Worm (Caenorhabditis elegans) whole organism, mixed stage, embryonic: ENCODE results near the gene emb-8.

Source experiments
- ceh-43 ChIP-seq: fragments of 200-800 bp; sonication (Bioruptor generic); optimal IDR thresholded peaks from 2 replicates; lab custom pipeline; 2018; ENCODE audit warnings: mild to moderate bottlenecking, missing genetic modification characterization, moderate library complexity, missing compliant biosample characterization
- elt-1 ChIP-seq: sonication (generic microtip); optimal IDR thresholded peaks from 2 replicates; lab custom pipeline; 2017; ENCODE audit warnings: missing genetic modification characterization, mild to moderate bottlenecking, missing compliant biosample characterization, antibody characterized with exemption, moderate library complexity, borderline replicate concordance; ENCODE audit not compliant: insufficient read depth
- elt-3 ChIP-seq: fragments of 150-350 bp; optimal IDR thresholded peaks from 2 replicates; lab custom pipeline; 2014; ENCODE audit warnings: missing biosample characterization, missing genetic modification characterization
- nhr-237 ChIP-seq: fragments of 150-350 bp; optimal IDR thresholded peaks from 2 replicates; lab custom pipeline; 2014; ENCODE audit warnings: missing biosample characterization, missing genetic modification characterization
- nhr-28 ChIP-seq: fragments of 150-350 bp; optimal IDR thresholded peaks from 2 replicates; lab custom pipeline; 2014; ENCODE audit warnings: missing biosample characterization, missing genetic modification characterization
- nhr-76 ChIP-seq: sonication (generic microtip); optimal IDR thresholded peaks from 2 replicates; lab custom pipeline; 2017; ENCODE audit warnings: missing biosample characterization, missing genetic modification characterization
- pha-4 ChIP-seq: fragments of 150-350 bp; optimal IDR thresholded peaks from 2 replicates; lab custom pipeline; 2018; ENCODE audit warnings: missing biosample characterization, missing genetic modification reagents, missing genetic modification characterization
- sptf-1 ChIP-seq: sonication (generic microtip); optimal IDR thresholded peaks from 2 replicates; lab custom pipeline; 2017; ENCODE audit warnings: mild to moderate bottlenecking, missing genetic modification characterization, moderate library complexity, missing compliant biosample characterization
- unc-62 ChIP-seq: fragments of 150-350 bp; optimal IDR thresholded peaks from 2 replicates; lab custom pipeline; 2014; ENCODE audit warnings: missing biosample characterization, missing genetic modification reagents, missing genetic modification characterization

ce11 chrIII:5193266-5193665, 6.2 kb downstream of the emb-8 start:
- no peak for TF ChIP-seq nhr-28 (tag; lab: Kevin White, UChicago)
- TF ChIP-seq nhr-76 = no peak
- no peak for TF ChIP-seq pha-4 (tag; lab: Kevin White, UChicago)
- no peak for TF ChIP-seq elt-3
- TF ChIP-seq elt-1 (tag; lab: Kevin White, UChicago) = no peak
- no peak for TF ChIP-seq ceh-43 (GFP tag; lab: Kevin White, UChicago)
- no peak for TF ChIP-seq nhr-237
- TF ChIP-seq unc-62 = no peak
- no peak for TF ChIP-seq sptf-1 (tag; lab: Kevin White, UChicago)
